Worm (Caenorhabditis elegans): Measurements from ENCODE around the gene col-109.

Gene col-109

DNA sequence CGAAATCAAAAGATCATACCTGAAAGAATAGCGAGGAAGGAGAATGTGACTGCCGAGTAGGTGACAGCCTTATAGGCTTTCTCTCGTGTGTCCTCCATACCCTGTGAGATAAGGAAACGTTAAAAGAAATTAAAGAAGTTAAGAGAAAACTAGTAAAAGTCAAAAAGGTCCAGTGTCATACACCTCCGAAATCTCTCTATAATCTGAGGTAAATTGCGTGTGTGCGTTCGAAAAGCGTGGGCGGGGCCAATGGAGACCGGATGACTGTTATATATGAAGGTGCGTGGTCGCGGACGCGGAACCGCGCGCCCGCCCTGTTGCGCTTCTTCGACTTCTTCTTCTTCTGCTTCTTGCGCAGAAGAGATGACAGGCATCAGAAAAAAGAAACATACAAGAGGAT, at the start of gene col-109:
Gene col-109, minus strand, starts transcription at position 101 of the 400 bp plus-strand sequence.
- TF ChIP-seq pat-9 (tag; optimal IDR thresholded peaks at IDR 0.05) (no peak), ceh-18 (tag; optimal IDR thresholded peaks at IDR 0.05) (no peak), lin-11 (tag; optimal IDR thresholded peaks at IDR 0.05) (no peak), C38D4.7 (GFP tag; optimal IDR thresholded peaks at IDR 0.05) (no peak), ceh-31 (tag; optimal IDR thresholded peaks at IDR 0.05) (no peak), tbx-2 (tag; optimal IDR thresholded peaks at IDR 0.05) (no peak), C08G9.2 (tag; optimal IDR thresholded peaks at IDR 0.05) (no peak), F13H6.1 (tag; optimal IDR thresholded peaks at IDR 0.05) (no peak), pag-3 (tag; optimal IDR thresholded peaks at IDR 0.05; ENCODE audit: borderline replicate concordance) (no peak), sdc-2 (tag; optimal IDR thresholded peaks at IDR 0.05) (no peak), unc-55 (GFP tag; optimal IDR thresholded peaks at IDR 0.05) (no peak), T23F11.4 (GFP tag; optimal IDR thresholded peaks at IDR 0.05) (no peak), pqm-1 (tag; optimal IDR thresholded peaks at IDR 0.05) (no peak), mec-3 (tag; optimal IDR thresholded peaks at IDR 0.05; ENCODE audit: borderline replicate concordance) (no peak), nfya-1 (tag; optimal IDR thresholded peaks at IDR 0.05) (no peak), ref-2 (tag; optimal IDR thresholded peaks at IDR 0.05) (no peak)

DNA sequence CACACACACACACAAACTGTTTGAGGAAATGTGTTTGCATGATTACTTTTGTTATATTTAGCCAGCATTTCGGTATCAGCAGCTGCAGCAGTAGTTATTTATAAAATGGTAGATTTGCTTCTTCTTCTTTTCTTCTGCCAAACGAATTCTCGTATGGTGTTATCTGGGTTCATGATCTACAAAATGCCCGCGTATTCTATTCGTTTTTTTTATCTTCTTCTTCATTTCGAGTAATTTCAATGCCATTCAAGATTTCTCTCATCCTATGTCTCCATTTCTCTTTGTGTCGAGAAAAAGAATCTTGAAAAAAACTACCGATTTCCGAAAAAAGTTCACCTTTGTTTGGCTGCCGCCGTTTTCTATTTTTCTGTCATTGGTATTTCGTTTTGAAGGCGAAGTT, 48.9 kb upstream of the col-109 start:
- TF ChIP-seq fax-1 (tag; optimal IDR thresholded peaks at IDR 0.05) (no peak), lim-6 (tag; optimal IDR thresholded peaks at IDR 0.05) (no peak), mec-3 (tag; optimal IDR thresholded peaks at IDR 0.05; ENCODE audit: borderline replicate concordance) (no peak), ztf-16 (tag; optimal IDR thresholded peaks at IDR 0.05) (no peak), T23F11.4 (GFP tag; optimal IDR thresholded peaks at IDR 0.05) (no peak), unc-3 (GFP tag; conservative IDR thresholded peaks at IDR 0.05) (no peak), unc-3 (tag; optimal IDR thresholded peaks at IDR 0.05) (no peak), elt-4 (tag; optimal IDR thresholded peaks at IDR 0.05) (no peak), unc-42 (tag; optimal IDR thresholded peaks at IDR 0.05) (no peak), nhr-232 (tag; optimal IDR thresholded peaks at IDR 0.05) (no peak), ceh-31 (tag; optimal IDR thresholded peaks at IDR 0.05) (no peak), ceh-6 (GFP tag; optimal IDR thresholded peaks at IDR 0.05) (no peak)

DNA sequence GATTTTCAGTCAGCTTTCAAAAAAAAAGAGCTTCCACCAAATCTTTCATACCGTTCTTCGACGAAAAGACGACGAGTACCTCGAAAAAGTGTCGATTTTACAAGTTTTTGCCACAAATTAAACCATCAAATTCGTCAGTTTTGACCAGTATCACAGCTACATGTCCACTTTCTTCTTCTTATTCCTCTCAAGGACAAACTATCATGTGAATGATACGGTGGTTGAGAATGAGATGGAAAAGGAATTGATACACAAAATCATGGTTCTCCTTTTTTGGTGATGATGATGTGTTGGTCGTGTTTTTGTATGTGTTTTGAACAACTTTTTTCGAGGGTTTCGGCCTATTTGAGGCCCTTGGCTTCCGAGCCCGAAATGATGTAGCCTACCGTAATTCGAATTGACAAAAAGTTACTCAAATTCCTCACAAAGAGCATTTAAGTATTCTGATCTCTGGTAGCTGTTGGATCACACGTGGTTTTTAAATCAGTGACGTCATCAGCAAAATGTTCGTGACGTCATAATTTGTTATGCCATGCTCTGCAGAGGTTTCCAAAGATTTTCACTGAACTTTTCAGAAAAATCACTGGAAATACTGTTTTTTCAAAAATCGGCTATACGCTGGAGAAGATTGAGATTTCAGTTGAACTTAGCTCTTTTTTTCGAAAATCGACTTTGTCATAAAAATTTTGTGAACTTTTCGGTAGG, 48.0 kb upstream of the col-109 start:
- no peak for TF ChIP-seq pag-3 (tag; optimal IDR thresholded peaks at IDR 0.05; ENCODE audit: borderline replicate concordance)
- TF ChIP-seq mec-3 (tag; optimal IDR thresholded peaks at IDR 0.05; ENCODE audit: borderline replicate concordance): no peak
- TF ChIP-seq ceh-6 (GFP tag; optimal IDR thresholded peaks at IDR 0.05): no peak
- TF ChIP-seq unc-42 (tag; optimal IDR thresholded peaks at IDR 0.05): no peak
- no peak for TF ChIP-seq nhr-11 (tag; optimal IDR thresholded peaks at IDR 0.05)
- TF ChIP-seq ceh-48 (tag; optimal IDR thresholded peaks at IDR 0.05): no peak
- no peak for TF ChIP-seq F13H6.1 (tag; optimal IDR thresholded peaks at IDR 0.05)
- no peak for TF ChIP-seq ama-1 (optimal IDR thresholded peaks at IDR 0.05)
- no peak for TF ChIP-seq ttx-3 (tag; optimal IDR thresholded peaks at IDR 0.05)
- no peak for TF ChIP-seq ceh-2 (tag; optimal IDR thresholded peaks at IDR 0.05)
- no peak for TF ChIP-seq sdc-2 (tag; optimal IDR thresholded peaks at IDR 0.05)
- TF ChIP-seq ref-2 (tag; optimal IDR thresholded peaks at IDR 0.05): no peak
- TF ChIP-seq eyg-1 (tag; optimal IDR thresholded peaks at IDR 0.05): no peak
- TF ChIP-seq ceh-22 (tag; optimal IDR thresholded peaks at IDR 0.05): no peak
- TF ChIP-seq nfya-1 (tag; optimal IDR thresholded peaks at IDR 0.05): no peak
- no peak for TF ChIP-seq ceh-18 (tag; optimal IDR thresholded peaks at IDR 0.05)
- no peak for TF ChIP-seq ahr-1 (tag; optimal IDR thresholded peaks at IDR 0.05)

DNA sequence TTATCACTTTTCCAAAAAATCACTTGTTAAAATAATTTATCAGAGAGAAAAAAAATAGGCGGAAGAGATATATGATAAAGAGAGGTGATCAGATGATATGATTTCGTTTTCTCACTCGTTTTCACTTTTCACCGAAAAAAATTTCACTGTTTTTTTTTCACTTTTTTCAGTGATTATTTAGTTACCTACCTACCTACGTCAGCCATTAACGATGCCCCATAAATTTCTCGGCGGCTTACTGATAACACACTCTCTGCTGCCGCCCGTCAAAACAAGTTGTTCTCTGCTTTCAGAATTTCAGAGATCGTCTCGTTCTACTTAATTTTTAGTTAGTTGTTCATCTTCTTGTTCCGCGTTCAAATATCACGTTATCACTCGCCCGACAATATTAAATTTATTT, 46.8 kb upstream of the col-109 start:
- no peak for TF ChIP-seq dmd-4 (tag; optimal IDR thresholded peaks at IDR 0.05; ENCODE audit: borderline replicate concordance)
- TF ChIP-seq pqm-1 (tag; optimal IDR thresholded peaks at IDR 0.05): no peak
- TF ChIP-seq gmeb-2 (tag; optimal IDR thresholded peaks at IDR 0.05): no peak
- TF ChIP-seq tbx-2 (tag; optimal IDR thresholded peaks at IDR 0.05): no peak
- TF ChIP-seq lim-6 (tag; optimal IDR thresholded peaks at IDR 0.05): no peak
- no peak for TF ChIP-seq rnt-1 (tag; optimal IDR thresholded peaks at IDR 0.05)
- no peak for TF ChIP-seq ceh-6 (GFP tag; optimal IDR thresholded peaks at IDR 0.05)
- TF ChIP-seq ceh-31 (tag; optimal IDR thresholded peaks at IDR 0.05): no peak
- TF ChIP-seq nhr-232 (tag; optimal IDR thresholded peaks at IDR 0.05): no peak

All from whole organism, late embryonic.